Worm (Caenorhabditis elegans) whole organism, L2 larva: ENCODE measurements around the gene cyp-35B3.

Experiments used
- ama-1 ChIP-seq: fragments of 150-350 bp; optimal IDR thresholded peaks from 2 replicates; lab custom pipeline; 2018; ENCODE audit warnings: inconsistent platforms
- crh-2 ChIP-seq: sonication (generic microtip); optimal IDR thresholded peaks from 2 replicates; lab custom pipeline; 2017; ENCODE audit warnings: missing biosample characterization, missing genetic modification characterization
- elt-3 ChIP-seq: sonication (generic microtip); optimal IDR thresholded peaks from 2 replicates; lab custom pipeline; 2017; ENCODE audit warnings: missing biosample characterization, missing genetic modification characterization
- fos-1 ChIP-seq: fragments of 150-350 bp; optimal IDR thresholded peaks from 2 replicates; lab custom pipeline; 2014; ENCODE audit warnings: missing biosample characterization, missing genetic modification characterization
- lin-13 ChIP-seq: fragments of 150-350 bp; optimal IDR thresholded peaks from 2 replicates; lab custom pipeline; 2014; ENCODE audit warnings: missing biosample characterization, missing genetic modification reagents, missing genetic modification characterization
- ztf-4 ChIP-seq: fragments of 150-350 bp; optimal IDR thresholded peaks from 2 replicates; lab custom pipeline; 2014; ENCODE audit warnings: missing biosample characterization, missing genetic modification characterization

DNA sequence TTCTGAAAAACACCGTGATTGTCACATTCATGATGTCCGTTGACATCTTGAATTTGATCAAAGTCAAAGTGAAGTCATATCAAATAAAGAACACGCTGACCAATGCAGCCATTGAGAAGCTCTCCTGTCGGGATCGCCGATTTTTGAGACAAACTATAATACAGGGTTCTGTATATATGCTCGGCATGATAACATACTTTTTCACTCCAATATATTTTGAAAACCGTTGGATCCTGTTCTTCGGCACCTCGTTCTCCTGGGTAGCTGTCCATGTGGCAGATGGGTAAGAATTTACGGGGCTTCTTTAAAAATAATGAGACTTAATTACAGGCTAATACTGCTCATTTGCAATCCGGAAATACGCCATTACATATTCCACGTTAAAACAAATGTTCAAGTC is 22.6 kb upstream of the cyp-35B3 start:
- TF ChIP-seq crh-2 (tag; lab: Kevin White, UChicago): no peak
- no peak for TF ChIP-seq ztf-4 (tag; lab: Kevin White, UChicago)
- no peak for TF ChIP-seq elt-3 (tag; lab: Kevin White, UChicago)
- no peak for TF ChIP-seq lin-13 (GFP tag; lab: Kevin White, UChicago)
- no peak for TF ChIP-seq fos-1
- no peak for TF ChIP-seq ama-1
